Worm (Caenorhabditis elegans) whole organism, midembryonic: ENCODE measurements around the gene serp-1.2.
A peak's percentile ranks its signal among the peaks of the same experiment; 100 is the strongest.

Experiments used
- T22C8.4 ChIP-seq: fragments of 200-800 bp; sonication (Bioruptor generic); IDR thresholded peaks from 2 replicates; pipeline ENCODE4 v1.3.6; 2022; ENCODE audit warnings: missing genetic modification characterization, missing compliant biosample characterization
- cog-1 ChIP-seq: sonication (generic microtip); optimal IDR thresholded peaks from 2 replicates; lab custom pipeline; 2016; ENCODE audit warnings: missing genetic modification characterization, missing compliant biosample characterization
- flt-1 ChIP-seq: fragments of 200-800 bp; sonication (Bioruptor generic); IDR thresholded peaks from 2 replicates; pipeline ENCODE4 v1.3.6; 2022; ENCODE audit warnings: missing genetic modification characterization, missing compliant biosample characterization
- klf-2 ChIP-seq: fragments of 200-800 bp; sonication (Bioruptor generic); conservative IDR thresholded peaks from 2 replicates; pipeline ENCODE4 v1.3.6; 2022; ENCODE audit warnings: missing genetic modification reagents, missing genetic modification characterization, missing compliant biosample characterization
- med-1 ChIP-seq: sonication (generic microtip); optimal IDR thresholded peaks from 2 replicates; lab custom pipeline; 2017; ENCODE audit warnings: missing genetic modification characterization, mild to moderate bottlenecking, missing compliant biosample characterization, antibody characterized with exemption, missing genetic modification reagents; ENCODE audit not compliant: insufficient read depth
- ref-1 ChIP-seq: fragments of 200-800 bp; sonication (Bioruptor generic); conservative IDR thresholded peaks from 2 replicates; pipeline ENCODE4 v1.3.6; 2022; ENCODE audit warnings: missing genetic modification reagents, missing genetic modification characterization, missing compliant biosample characterization
- tab-1 ChIP-seq: fragments of 200-800 bp; sonication (Bioruptor generic); IDR thresholded peaks from 2 replicates; pipeline ENCODE4 v1.3.6; 2022; ENCODE audit warnings: missing genetic modification characterization, missing compliant biosample characterization
- ztf-23 ChIP-seq: fragments of 200-800 bp; sonication (Bioruptor generic); IDR thresholded peaks from 2 replicates; pipeline ENCODE4 v1.3.6; 2022; ENCODE audit warnings: missing genetic modification reagents, missing genetic modification characterization, missing compliant biosample characterization
- ztf-29 ChIP-seq: fragments of 200-800 bp; sonication (Bioruptor generic); IDR thresholded peaks from 2 replicates; pipeline ENCODE4 v1.3.6; 2022; ENCODE audit warnings: missing genetic modification reagents, missing genetic modification characterization, missing compliant biosample characterization

The serp-1.2 gene

DNA sequence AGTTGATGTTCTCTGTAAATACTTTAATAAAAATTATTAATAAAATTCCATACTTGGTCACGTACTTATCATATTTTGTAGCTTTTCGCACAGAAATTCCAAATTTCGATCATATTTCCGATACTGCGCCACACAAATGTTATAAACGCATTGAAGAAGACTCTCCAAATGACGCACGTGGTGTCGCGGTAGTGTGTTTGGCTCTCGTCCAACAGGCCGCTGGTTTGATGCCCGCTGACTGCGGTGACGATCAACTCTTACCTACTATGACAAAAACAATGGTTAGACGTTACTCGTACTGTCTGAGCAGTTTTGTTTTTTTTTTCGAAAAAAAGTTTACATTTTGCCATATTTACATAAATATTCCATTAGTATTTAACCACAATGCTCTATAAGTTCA is 27.4 kb downstream of the serp-1.2 start:
- TF ChIP-seq med-1 (GFP tag; lab: Kevin White, UChicago): peak; percentile 76
- TF ChIP-seq ref-1: peak; percentile 96
- peak; percentile 90 for TF ChIP-seq klf-2 (GFP tag; lab: Robert Waterston, UW)
- TF ChIP-seq cog-1 (tag; lab: Kevin White, UChicago): peak; percentile 96
- peak; percentile 98 for TF ChIP-seq flt-1 (GFP tag; lab: Robert Waterston, UW)
- peak; percentile 95 for TF ChIP-seq ztf-23 (GFP tag; lab: Robert Waterston, UW)
- TF ChIP-seq ztf-29 (GFP tag; lab: Robert Waterston, UW): peak; percentile 94
- TF ChIP-seq tab-1 (GFP tag; lab: Robert Waterston, UW): peak; percentile 98
- peak; percentile 96 for TF ChIP-seq T22C8.4 (GFP tag; lab: Robert Waterston, UW)

DNA sequence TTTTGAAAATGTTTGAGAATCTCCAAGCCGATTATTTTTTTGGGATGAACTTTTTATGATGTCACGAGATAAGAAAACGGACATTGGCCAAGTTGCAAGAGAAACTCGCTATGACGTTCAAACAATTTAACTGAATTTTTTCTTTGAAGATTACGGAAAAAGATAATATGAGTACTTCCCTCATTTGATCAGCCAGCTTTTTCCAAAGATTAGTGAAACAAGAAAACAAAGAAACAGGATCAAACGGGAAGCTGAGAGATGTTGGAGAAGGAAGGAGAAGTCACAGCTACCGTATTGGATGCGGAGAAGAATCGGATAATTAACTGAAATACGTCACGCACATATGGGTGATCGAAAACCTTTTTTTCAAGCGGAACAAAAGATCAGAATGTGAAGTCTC is 28.7 kb downstream of the serp-1.2 start:
- TF ChIP-seq tab-1 (GFP tag; lab: Robert Waterston, UW) (no peak), klf-2 (GFP tag; lab: Robert Waterston, UW) (no peak), ztf-23 (GFP tag; lab: Robert Waterston, UW) (no peak), flt-1 (GFP tag; lab: Robert Waterston, UW) (no peak), med-1 (GFP tag; lab: Kevin White, UChicago) (no peak), ref-1 (no peak), T22C8.4 (GFP tag; lab: Robert Waterston, UW) (no peak), cog-1 (tag; lab: Kevin White, UChicago) (no peak), ztf-29 (GFP tag; lab: Robert Waterston, UW) (no peak)

DNA sequence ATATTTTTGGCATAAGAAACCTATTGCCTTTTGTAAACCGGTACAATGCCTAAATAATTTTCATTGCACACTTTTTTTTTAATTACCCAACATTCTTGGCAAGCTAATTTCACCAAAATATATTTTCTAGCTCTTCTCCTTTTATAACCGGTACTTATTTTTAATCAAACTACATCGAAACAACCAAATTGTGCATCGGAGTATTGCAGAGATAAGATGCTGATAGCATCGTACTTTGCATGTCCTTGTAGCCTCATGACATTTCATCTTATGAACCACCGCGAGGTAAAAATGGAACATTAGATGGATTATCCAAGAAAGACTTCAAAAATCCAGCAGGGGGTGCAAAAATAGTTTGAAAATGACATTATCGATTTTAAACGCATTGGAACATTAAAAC is 29.7 kb downstream of the serp-1.2 start:
- TF ChIP-seq ztf-23 (GFP tag; lab: Robert Waterston, UW): no peak
- TF ChIP-seq T22C8.4 (GFP tag; lab: Robert Waterston, UW): no peak
- TF ChIP-seq cog-1 (tag; lab: Kevin White, UChicago): no peak
- no peak for TF ChIP-seq ref-1
- no peak for TF ChIP-seq klf-2 (GFP tag; lab: Robert Waterston, UW)
- no peak for TF ChIP-seq tab-1 (GFP tag; lab: Robert Waterston, UW)
- no peak for TF ChIP-seq ztf-29 (GFP tag; lab: Robert Waterston, UW)
- no peak for TF ChIP-seq med-1 (GFP tag; lab: Kevin White, UChicago)
- no peak for TF ChIP-seq flt-1 (GFP tag; lab: Robert Waterston, UW)

DNA sequence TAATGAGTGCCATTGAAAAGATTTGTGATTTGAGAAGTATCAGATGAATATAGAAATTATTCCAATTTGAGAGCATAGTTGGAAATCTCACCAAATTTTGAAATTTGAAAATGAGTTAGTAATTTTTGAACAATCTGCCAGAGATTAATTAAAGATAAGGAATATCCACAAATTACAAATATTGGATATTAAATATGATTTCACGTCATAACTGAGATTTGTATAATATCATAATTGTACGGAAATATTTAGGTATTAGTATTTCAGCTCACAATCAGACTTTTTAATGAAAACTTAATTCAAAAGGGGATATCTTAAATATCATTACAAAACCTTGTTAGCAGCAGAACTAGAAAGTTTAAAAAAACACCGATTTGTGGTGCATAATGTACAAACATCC is 34.4 kb downstream of the serp-1.2 start, which contains the start of gene K07H8.7:
Gene K07H8.7, minus strand, starts transcription at position 101 of the 400 bp plus-strand sequence.
- TF ChIP-seq tab-1 (GFP tag; lab: Robert Waterston, UW) (no peak), klf-2 (GFP tag; lab: Robert Waterston, UW) (no peak), ztf-23 (GFP tag; lab: Robert Waterston, UW) (no peak), T22C8.4 (GFP tag; lab: Robert Waterston, UW) (no peak), ref-1 (no peak), flt-1 (GFP tag; lab: Robert Waterston, UW) (no peak), cog-1 (tag; lab: Kevin White, UChicago) (no peak), med-1 (GFP tag; lab: Kevin White, UChicago) (no peak), ztf-29 (GFP tag; lab: Robert Waterston, UW) (no peak)

DNA sequence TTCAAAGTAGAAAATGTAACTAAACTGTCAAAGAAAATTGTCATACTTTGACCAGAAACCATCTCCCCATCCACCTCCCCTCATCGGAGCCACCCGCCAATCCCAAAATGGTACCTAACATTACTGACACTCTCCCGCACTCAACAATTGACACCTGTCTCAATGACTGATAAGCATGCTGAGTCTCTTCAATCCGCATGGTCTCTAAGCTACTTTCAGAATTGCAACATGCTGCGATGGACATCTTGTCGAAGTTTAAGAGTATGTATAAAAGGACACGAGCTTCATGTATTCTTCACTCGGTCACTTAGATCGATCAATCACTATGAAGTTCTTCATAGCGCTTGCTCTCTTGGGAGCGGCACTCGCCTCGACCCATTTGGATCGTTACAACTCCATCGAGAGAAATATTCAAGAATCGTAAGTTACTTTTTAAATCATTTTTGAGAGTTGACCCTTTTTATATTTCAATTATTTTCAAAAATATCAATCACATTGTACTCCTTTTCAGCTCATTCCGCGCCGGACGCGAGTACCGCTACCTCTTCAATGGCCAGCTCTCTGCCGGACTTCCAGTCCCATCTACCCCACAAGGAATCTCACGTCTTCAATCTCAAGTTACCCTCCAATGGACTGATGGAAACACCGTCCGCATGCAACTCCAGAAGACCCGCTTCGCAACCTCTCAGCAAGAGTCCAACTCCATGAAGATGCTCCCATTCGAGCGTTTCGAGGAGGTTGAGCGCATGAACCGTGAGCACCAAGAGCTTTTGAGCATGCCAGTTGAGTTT is 35.6 kb downstream of the serp-1.2 start, which contains the start of gene vit-6:
Gene vit-6, plus strand, starts transcription at position 310 of the 791 bp plus-strand sequence.
- no peak for TF ChIP-seq tab-1 (GFP tag; lab: Robert Waterston, UW)
- TF ChIP-seq ref-1: no peak
- TF ChIP-seq ztf-29 (GFP tag; lab: Robert Waterston, UW): no peak
- TF ChIP-seq flt-1 (GFP tag; lab: Robert Waterston, UW): no peak
- no peak for TF ChIP-seq cog-1 (tag; lab: Kevin White, UChicago)

DNA sequence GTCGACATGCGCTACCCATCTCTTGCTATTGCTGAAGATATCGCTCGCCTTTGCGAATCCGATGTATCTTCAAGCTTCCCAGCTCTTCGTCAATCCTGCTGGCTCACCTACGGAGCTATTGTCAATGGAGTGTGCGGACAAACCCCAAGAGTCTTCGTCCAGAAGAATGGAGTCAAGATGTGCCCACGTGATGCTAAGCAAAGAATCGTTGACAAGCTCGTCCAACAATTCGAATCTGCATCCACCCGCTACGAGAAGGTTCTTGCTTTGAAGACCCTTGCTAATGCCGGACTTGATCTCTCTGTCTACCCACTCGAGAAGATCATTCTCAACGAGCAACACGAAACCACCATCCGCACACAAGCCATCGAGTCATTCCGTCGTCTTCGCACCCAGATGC is 37.2 kb downstream of the serp-1.2 start:
- TF ChIP-seq T22C8.4 (GFP tag; lab: Robert Waterston, UW) (no peak), ztf-29 (GFP tag; lab: Robert Waterston, UW) (no peak), ztf-23 (GFP tag; lab: Robert Waterston, UW) (no peak), ref-1 (no peak), tab-1 (GFP tag; lab: Robert Waterston, UW) (no peak), flt-1 (GFP tag; lab: Robert Waterston, UW) (no peak), med-1 (GFP tag; lab: Kevin White, UChicago) (no peak), cog-1 (tag; lab: Kevin White, UChicago) (no peak), klf-2 (GFP tag; lab: Robert Waterston, UW) (no peak)

DNA sequence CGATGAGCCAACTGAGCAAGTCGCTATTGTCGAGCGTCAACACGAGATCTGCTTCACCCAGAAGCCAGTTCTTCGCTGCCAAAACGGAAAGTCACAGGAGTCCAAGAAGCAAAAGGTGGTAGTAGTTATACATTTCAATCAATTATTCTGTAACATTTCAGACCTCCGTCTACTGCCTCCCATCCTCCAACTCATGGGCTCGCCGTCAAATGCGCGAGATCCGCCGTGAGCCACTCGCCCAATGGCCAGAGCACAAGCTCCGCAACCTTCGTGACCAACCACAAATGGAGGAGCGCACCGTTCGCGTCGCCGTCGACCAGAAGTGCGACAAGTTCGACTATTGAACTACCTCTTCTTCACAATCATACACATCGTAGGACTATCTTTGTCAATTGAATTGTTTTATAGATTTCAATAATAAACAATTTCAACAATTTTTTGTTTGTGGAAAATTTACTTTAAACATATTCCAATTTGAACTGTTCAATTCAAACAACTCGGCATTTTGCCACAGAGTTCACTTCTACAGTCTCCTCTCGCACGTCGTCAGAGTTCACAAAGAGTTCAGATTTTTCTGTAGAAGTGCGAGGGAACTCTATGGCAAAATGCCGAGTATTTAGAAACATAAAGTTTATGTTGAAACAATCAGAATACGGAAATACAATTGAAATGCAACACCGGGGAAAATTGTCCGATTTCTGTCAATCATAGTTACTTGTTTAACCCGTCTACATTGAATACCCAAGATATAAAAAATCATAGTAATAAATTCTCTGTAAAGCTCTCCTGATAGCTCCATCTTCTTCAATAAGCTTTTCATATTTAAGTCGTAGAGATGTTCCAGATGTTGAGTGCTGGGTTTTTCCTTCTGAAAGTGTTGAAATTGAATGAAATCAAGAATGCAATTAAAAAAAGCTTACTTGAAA is 40.8 kb downstream of the serp-1.2 start:
- TF ChIP-seq ztf-29 (GFP tag; lab: Robert Waterston, UW) (no peak), tab-1 (GFP tag; lab: Robert Waterston, UW) (no peak), ztf-23 (GFP tag; lab: Robert Waterston, UW) (no peak), ref-1 (no peak), T22C8.4 (GFP tag; lab: Robert Waterston, UW) (no peak), med-1 (GFP tag; lab: Kevin White, UChicago) (no peak), flt-1 (GFP tag; lab: Robert Waterston, UW) (no peak), cog-1 (tag; lab: Kevin White, UChicago) (no peak), klf-2 (GFP tag; lab: Robert Waterston, UW) (no peak)

DNA sequence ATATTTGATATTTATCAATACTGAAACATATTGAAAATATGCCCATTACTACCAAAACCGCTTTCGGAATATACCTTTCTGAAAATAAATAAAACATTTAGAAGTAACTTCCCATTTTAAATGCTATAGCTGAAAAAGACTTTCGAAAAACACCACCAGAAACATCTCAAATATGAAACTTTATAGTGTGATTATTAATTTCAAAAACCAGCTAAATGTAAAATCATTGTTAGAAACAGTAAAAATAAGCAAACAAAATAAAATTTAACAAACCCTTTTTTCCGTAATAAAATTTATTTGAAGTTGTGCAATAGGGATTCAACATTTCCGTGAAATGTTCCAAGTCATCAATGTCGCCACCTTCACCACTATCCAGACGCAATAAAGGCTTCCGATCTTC is 42.5 kb downstream of the serp-1.2 start, which contains the start of the genes K07H8.5 and K07H8.8:
Gene K07H8.5, plus strand, starts transcription at position 301 of the 400 bp plus-strand sequence.
Gene K07H8.8, minus strand, starts transcription at position 389 of the 400 bp plus-strand sequence.
- TF ChIP-seq med-1 (GFP tag; lab: Kevin White, UChicago) (no peak), ztf-23 (GFP tag; lab: Robert Waterston, UW) (no peak), ref-1 (no peak), cog-1 (tag; lab: Kevin White, UChicago) (no peak), ztf-29 (GFP tag; lab: Robert Waterston, UW) (no peak), T22C8.4 (GFP tag; lab: Robert Waterston, UW) (no peak), tab-1 (GFP tag; lab: Robert Waterston, UW) (no peak), flt-1 (GFP tag; lab: Robert Waterston, UW) (no peak), klf-2 (GFP tag; lab: Robert Waterston, UW) (no peak)
